Worm (Caenorhabditis elegans): Measurements from ENCODE around the gene Y43F8B.7.

DNA sequence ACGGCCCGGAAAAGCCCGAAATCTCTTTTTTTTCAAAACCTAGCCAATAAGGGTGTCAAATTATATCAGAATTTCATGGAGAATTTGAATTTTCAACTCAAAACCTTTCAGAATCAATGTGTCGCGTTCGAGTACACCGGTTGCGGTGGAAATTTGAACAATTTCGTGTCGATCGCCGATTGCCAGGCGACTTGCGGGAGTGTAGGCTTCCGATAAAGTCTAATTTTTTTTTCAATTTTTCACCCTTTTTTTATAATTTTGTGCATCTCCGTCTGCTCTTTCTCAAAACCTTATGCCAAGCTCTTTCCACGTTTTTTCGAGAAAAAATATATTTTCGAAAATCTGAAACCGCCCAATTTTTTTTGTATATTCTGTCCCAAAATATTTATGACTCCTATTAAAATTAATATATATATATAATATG is 29.0 kb downstream of the Y43F8B.7 start:
- no peak for TF ChIP-seq unc-86 (tag; optimal IDR thresholded peaks at IDR 0.05)
- no peak for TF ChIP-seq fax-1 (tag; optimal IDR thresholded peaks at IDR 0.05)
- TF ChIP-seq hlh-30 (tag; optimal IDR thresholded peaks at IDR 0.05; ENCODE audit: insufficient read depth): no peak
- no peak for TF ChIP-seq ceh-22 (tag; optimal IDR thresholded peaks at IDR 0.05)
- TF ChIP-seq gmeb-2 (tag; optimal IDR thresholded peaks at IDR 0.05): no peak

All from whole organism, late embryonic.